Worm (Caenorhabditis elegans): ENCODE results near the gene D2023.6.

ce11 chrV:11857756-11858155, 30.6 kb downstream of the D2023.6 start:
- no peak for TF ChIP-seq snpc-4 (tag; optimal IDR thresholded peaks at IDR 0.05)
- TF ChIP-seq lin-13 (GFP tag; optimal IDR thresholded peaks at IDR 0.05): no peak
- TF ChIP-seq fos-1 (tag; optimal IDR thresholded peaks at IDR 0.05): no peak
- TF ChIP-seq egl-27 (tag; optimal IDR thresholded peaks at IDR 0.05): no peak
- no peak for TF ChIP-seq nhr-12 (tag; optimal IDR thresholded peaks at IDR 0.05)
